Fruit fly (Drosophila melanogaster): ENCODE measurements around the gene NSD.

The NSD gene

DNA sequence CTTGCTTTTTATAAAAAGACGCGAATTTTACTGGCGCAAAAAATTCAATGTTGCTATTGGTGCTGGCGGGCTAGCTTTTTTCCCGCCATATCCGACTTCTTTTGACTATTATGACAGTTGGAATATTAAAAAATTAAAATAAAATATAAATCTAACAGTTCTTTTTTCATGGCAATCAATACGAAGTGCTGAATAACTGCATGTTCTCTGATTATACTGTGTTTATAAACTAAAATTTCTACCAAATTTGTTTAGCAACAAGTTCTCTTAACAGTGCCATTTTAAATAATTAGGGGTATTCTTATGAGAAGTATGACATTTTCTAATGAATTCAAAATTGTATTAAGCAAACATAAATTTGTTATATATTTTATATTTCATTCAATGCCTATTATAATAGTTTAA is 18.3 kb downstream of the NSD start, which contains the start of gene Boh1 (continued):
- TF ChIP-seq lilli (GFP tag; optimal IDR thresholded peaks at IDR 0.05) (peak; percentile 12), sim (GFP tag; IDR thresholded peaks at IDR 0.05) (no peak), fru (optimal IDR thresholded peaks at IDR 0.05) (no peak), CG15601 (tag; optimal IDR thresholded peaks at IDR 0.05) (peak; percentile 32), dmrt99B (tag; optimal IDR thresholded peaks at IDR 0.05) (no peak), Hmx (GFP tag; optimal IDR thresholded peaks at IDR 0.05) (no peak), pan (optimal IDR thresholded peaks at IDR 0.05) (no peak), pan (GFP tag; optimal IDR thresholded peaks at IDR 0.05 in 1 of 2, IDR thresholded peaks at IDR 0.05 in 1 of 2) (no peak), pita (GFP tag; optimal IDR thresholded peaks at IDR 0.05) (no peak), tup (GFP tag; optimal IDR thresholded peaks at IDR 0.05) (no peak), Opbp (GFP tag; IDR thresholded peaks at IDR 0.05; ENCODE audit: partially characterized antibody) (no peak), CG8388 (GFP tag; optimal IDR thresholded peaks at IDR 0.05) (peak; percentile 24), bab2 (GFP tag; optimal IDR thresholded peaks at IDR 0.05) (no peak), CG2202 (tag; optimal IDR thresholded peaks at IDR 0.05) (no peak), crc (GFP tag; optimal IDR thresholded peaks at IDR 0.05) (no peak), Aef1 (GFP tag; IDR thresholded peaks at IDR 0.05) (no peak), CG1647 (GFP tag; optimal IDR thresholded peaks at IDR 0.05) (no peak), CG42726 (GFP tag; IDR thresholded peaks at IDR 0.05; ENCODE audit: partially characterized antibody) (no peak), lmd (GFP tag; IDR thresholded peaks at IDR 0.05) (no peak), CG17186 (GFP tag; optimal IDR thresholded peaks at IDR 0.05) (no peak), CG11085 (GFP tag; IDR thresholded peaks at IDR 0.05) (no peak), dati (GFP tag; IDR thresholded peaks at IDR 0.05) (no peak), tap (tag; optimal IDR thresholded peaks at IDR 0.05) (peak; percentile 46), Tbp (GFP tag; optimal IDR thresholded peaks at IDR 0.05) (no peak), Dbx (GFP tag; IDR thresholded peaks at IDR 0.05) (no peak), CG16779 (GFP tag; IDR thresholded peaks at IDR 0.05) (no peak), ab (GFP tag; optimal IDR thresholded peaks at IDR 0.05) (no peak), zen (tag; optimal IDR thresholded peaks at IDR 0.05) (peak; percentile 3), CG1602 (GFP tag; optimal IDR thresholded peaks at IDR 0.05) (no peak), CG3838 (GFP tag; optimal IDR thresholded peaks at IDR 0.05) (no peak), abd-A (tag; optimal IDR thresholded peaks at IDR 0.05) (no peak), grau (tag; optimal IDR thresholded peaks at IDR 0.05) (peak; percentile 41), Dip3 (GFP tag; optimal IDR thresholded peaks at IDR 0.05) (no peak), Antp (GFP tag; optimal IDR thresholded peaks at IDR 0.05) (no peak), wek (GFP tag; optimal IDR thresholded peaks at IDR 0.05) (peak; percentile 84), Hr39 (optimal IDR thresholded peaks at IDR 0.05) (no peak), p53 (GFP tag; optimal IDR thresholded peaks at IDR 0.05) (no peak), ci (GFP tag; IDR thresholded peaks at IDR 0.05) (no peak), jing (GFP tag; optimal IDR thresholded peaks at IDR 0.05) (no peak), CG34224 (GFP tag; IDR thresholded peaks at IDR 0.05; ENCODE audit: partially characterized antibody) (no peak), fd64A (GFP tag; optimal IDR thresholded peaks at IDR 0.05) (no peak), scrt (GFP tag; optimal IDR thresholded peaks at IDR 0.05) (peak; percentile 21), D19A (tag; optimal IDR thresholded peaks at IDR 0.05) (peak; percentile 40), CG14667 (GFP tag; IDR thresholded peaks at IDR 0.05) (no peak), pfk (GFP tag; optimal IDR thresholded peaks at IDR 0.05) (no peak), CG12942 (GFP tag; optimal IDR thresholded peaks at IDR 0.05) (no peak), E2f1 (GFP tag; IDR thresholded peaks at IDR 0.05) (no peak), Dfd (GFP tag; optimal IDR thresholded peaks at IDR 0.05) (no peak), CG10543 (GFP tag; optimal IDR thresholded peaks at IDR 0.05) (no peak), emc (GFP tag; optimal IDR thresholded peaks at IDR 0.05) (no peak), Ssrp (tag; optimal IDR thresholded peaks at IDR 0.05) (no peak), CG7556 (GFP tag; optimal IDR thresholded peaks at IDR 0.05) (peak; percentile 20), Oli (tag; optimal IDR thresholded peaks at IDR 0.05) (no peak)
